Fruit fly (Drosophila melanogaster) S2 (cell line): Measurements from ENCODE around the gene CG1910.

Source experiments
- CG8478 ChIP-seq: fragments of >200 bp; optimal IDR thresholded peaks from 2 replicates; lab custom pipeline; 2018
- CTCF ChIP-seq, 2 experiments: fragments of >200 bp; optimal IDR thresholded peaks; 2 replicates each; lab custom pipeline; 2018

- TF ChIP-seq CG8478 (lab: Kevin White, UChicago) (no peak), CTCF (optimal IDR thresholded peaks at IDR 0.05; lab: Kevin White, UChicago) (no peak)
Measured at dm6 chr3R:31717299-31718167, 29.9 kb upstream of the CG1910 start.
